Fruit fly (Drosophila melanogaster) whole organism, embryonic: ENCODE data around the gene gt.

Experiments used
- Awh ChIP-seq: fragments of 200-800 bp; sonication (Bioruptor generic); IDR thresholded peaks from 2 replicates; pipeline ENCODE4, ENCODE4 v1.3.6; 2022; ENCODE audit warnings: missing biosample characterization, missing genetic modification characterization
- B-H2 ChIP-seq: fragments of 200-800 bp; sonication (Bioruptor generic); optimal IDR thresholded peaks from 2 replicates; lab custom pipeline; 2018; ENCODE audit warnings: missing biosample characterization, mild to moderate bottlenecking, missing genetic modification characterization
- CG10366 ChIP-seq: fragments of 200-800 bp; sonication (Bioruptor generic); IDR thresholded peaks from 2 replicates; pipeline ENCODE4 v1.3.6; 2022; ENCODE audit warnings: missing biosample characterization, missing genetic modification characterization
- CG12155 ChIP-seq: fragments of 200-800 bp; sonication (Bioruptor generic); optimal IDR thresholded peaks from 3 replicates; lab custom pipeline; 2016; ENCODE audit warnings: missing biosample characterization, missing genetic modification characterization
- CG12219 ChIP-seq: fragments of 200-800 bp; sonication (Bioruptor generic); optimal IDR thresholded peaks from 3 replicates; lab custom pipeline; 2018; ENCODE audit warnings: missing biosample characterization, mild to moderate bottlenecking, missing genetic modification characterization
- CG1233 ChIP-seq: fragments of 200-800 bp; sonication (Bioruptor generic); optimal IDR thresholded peaks from 4 replicates; lab custom pipeline; 2018; ENCODE audit warnings: missing biosample characterization, mild to moderate bottlenecking, missing genetic modification characterization
- CG12769 ChIP-seq: fragments of 200-800 bp; sonication (Bioruptor generic); optimal IDR thresholded peaks from 2 replicates; lab custom pipeline; 2019; ENCODE audit warnings: missing biosample characterization, mild to moderate bottlenecking, missing genetic modification characterization, moderate library complexity
- CG17186 ChIP-seq: fragments of 200-800 bp; sonication (Bioruptor generic); optimal IDR thresholded peaks from 3 replicates; lab custom pipeline; 2017; ENCODE audit warnings: missing biosample characterization, missing genetic modification reagents, missing genetic modification characterization
- CG2889 ChIP-seq: fragments of 200-800 bp; sonication (Bioruptor generic); IDR thresholded peaks from 3 replicates; pipeline ENCODE4 v1.3.6; 2022; ENCODE audit warnings: missing biosample characterization, missing genetic modification characterization
- CG33213 ChIP-seq: fragments of 200-800 bp; sonication (Bioruptor generic); optimal IDR thresholded peaks from 3 replicates; lab custom pipeline; 2016; ENCODE audit warnings: missing biosample characterization, missing genetic modification characterization
- CG34376 ChIP-seq: fragments of 200-800 bp; sonication (Bioruptor generic); optimal IDR thresholded peaks from 2 replicates; lab custom pipeline; 2018; ENCODE audit warnings: missing biosample characterization, mild to moderate bottlenecking, missing genetic modification characterization
- CG34422 ChIP-seq: fragments of 200-800 bp; sonication (Bioruptor generic); IDR thresholded peaks from 3 replicates; pipeline ENCODE4 v1.3.6; 2022; ENCODE audit warnings: missing biosample characterization, missing genetic modification characterization
- CG42726 ChIP-seq: fragments of 200-800 bp; sonication (Bioruptor generic); IDR thresholded peaks from 2 replicates; pipeline ENCODE4 v1.3.6; 2022; ENCODE audit warnings: missing biosample characterization, missing genetic modification characterization; ENCODE audit not compliant: partially characterized antibody
- CG4360 ChIP-seq: fragments of 200-800 bp; sonication (Bioruptor generic); IDR thresholded peaks from 2 replicates; pipeline ENCODE4 v1.3.6; 2022; ENCODE audit warnings: missing biosample characterization, missing genetic modification characterization
- CG8281 ChIP-seq: fragments of 200-800 bp; sonication (Bioruptor generic); optimal IDR thresholded peaks from 2 replicates; lab custom pipeline; 2018; ENCODE audit warnings: missing biosample characterization, mild to moderate bottlenecking, missing genetic modification characterization, moderate library complexity
- CG8924 ChIP-seq: fragments of 200-800 bp; optimal IDR thresholded peaks from 3 replicates; lab custom pipeline; 2019; ENCODE audit warnings: missing biosample characterization, mild to moderate bottlenecking, missing genetic modification characterization, moderate library complexity
- CG9609 ChIP-seq: fragments of 200-800 bp; sonication (Bioruptor generic); optimal IDR thresholded peaks from 3 replicates; lab custom pipeline; 2016; ENCODE audit warnings: missing biosample characterization, missing genetic modification characterization
- CG9797 ChIP-seq: fragments of 200-800 bp; sonication (Bioruptor generic); optimal IDR thresholded peaks from 3 replicates; lab custom pipeline; 2018; ENCODE audit warnings: missing biosample characterization, mild to moderate bottlenecking, missing genetic modification characterization
- CG9817 ChIP-seq: fragments of 200-800 bp; sonication (Bioruptor generic); optimal IDR thresholded peaks from 2 replicates; lab custom pipeline; 2018; ENCODE audit warnings: missing biosample characterization, mild to moderate bottlenecking, missing genetic modification characterization, moderate library complexity
- CG9932 ChIP-seq: fragments of 200-800 bp; sonication (Bioruptor generic); IDR thresholded peaks from 2 replicates; pipeline ENCODE4 v1.3.6; 2022; ENCODE audit warnings: missing biosample characterization, missing genetic modification characterization
- Chrac-16 ChIP-seq: fragments of 200-800 bp; sonication (Bioruptor generic); optimal IDR thresholded peaks from 3 replicates; lab custom pipeline; 2016; ENCODE audit warnings: missing biosample characterization, missing genetic modification characterization
- D19A ChIP-seq: fragments of 200-800 bp; optimal IDR thresholded peaks from 3 replicates; lab custom pipeline; 2019; ENCODE audit warnings: missing biosample characterization, mild to moderate bottlenecking, missing genetic modification characterization, moderate library complexity
- Dfd ChIP-seq, 2 experiments: fragments of >200 bp; optimal IDR thresholded peaks; 2 replicates each; lab custom pipeline; 2017; ENCODE audit warnings: missing biosample characterization in 2 of 2, missing genetic modification characterization in 2 of 2
- Dp ChIP-seq: fragments of 200-800 bp; sonication (Bioruptor generic); optimal IDR thresholded peaks from 2 replicates; lab custom pipeline; 2018; ENCODE audit warnings: missing biosample characterization, mild to moderate bottlenecking, missing genetic modification characterization, moderate library complexity
- Hsf ChIP-seq: fragments of 200-800 bp; sonication (Bioruptor generic); optimal IDR thresholded peaks from 3 replicates; lab custom pipeline; 2016; ENCODE audit warnings: missing biosample characterization, missing genetic modification characterization
- NK7.1 ChIP-seq: fragments of 200-800 bp; sonication (Bioruptor generic); optimal IDR thresholded peaks from 3 replicates; lab custom pipeline; 2016; ENCODE audit warnings: missing biosample characterization, missing genetic modification characterization
- Opbp ChIP-seq: fragments of 200-800 bp; sonication (Bioruptor generic); IDR thresholded peaks from 3 replicates; pipeline ENCODE4 v1.3.6; 2022; ENCODE audit warnings: missing biosample characterization, missing genetic modification characterization; ENCODE audit not compliant: partially characterized antibody
- Sin3A ChIP-seq: fragments of >200 bp; optimal IDR thresholded peaks from 2 replicates; lab custom pipeline; 2018
- Sox100B ChIP-seq: fragments of 200-800 bp; sonication (Bioruptor generic); optimal IDR thresholded peaks from 3 replicates; lab custom pipeline; 2018; ENCODE audit warnings: missing biosample characterization, mild to moderate bottlenecking, missing genetic modification characterization
- Sry-δ ChIP-seq: fragments of 200-800 bp; sonication (Bioruptor generic); optimal IDR thresholded peaks from 2 replicates; lab custom pipeline; 2016; ENCODE audit warnings: missing biosample characterization, missing genetic modification characterization
- Taf1 ChIP-seq: fragments of 200-800 bp; sonication (Bioruptor generic); IDR thresholded peaks from 2 replicates; pipeline ENCODE4 v1.3.6; 2022; ENCODE audit warnings: missing biosample characterization, missing genetic modification characterization
- amos ChIP-seq: fragments of 200-800 bp; sonication (Bioruptor generic); IDR thresholded peaks from 2 replicates; pipeline ENCODE4 v1.3.6; 2022; ENCODE audit warnings: missing biosample characterization, missing genetic modification characterization; ENCODE audit not compliant: partially characterized antibody
- br ChIP-seq: fragments of >200 bp; optimal IDR thresholded peaks from 2 replicates; lab custom pipeline; 2017
- cas ChIP-seq: fragments of 200-800 bp; sonication (Bioruptor generic); IDR thresholded peaks from 2 replicates; pipeline ENCODE4 v1.3.6; 2022; ENCODE audit warnings: missing biosample characterization, missing genetic modification characterization
- chm ChIP-seq: fragments of 200-800 bp; sonication (Bioruptor generic); IDR thresholded peaks from 2 replicates; pipeline ENCODE4 v1.3.6; 2022; ENCODE audit warnings: missing biosample characterization, missing genetic modification characterization
- crp ChIP-seq, 2 experiments: fragments of 200-800 bp; sonication (Bioruptor generic); optimal IDR thresholded peaks; 2 replicates in 1 of 2; 3 replicates in 1 of 2; lab custom pipeline; 2017; ENCODE audit warnings: missing biosample characterization in 2 of 2, missing genetic modification characterization in 2 of 2, mild to moderate bottlenecking in 1 of 2, moderate library complexity in 1 of 2
- dpn ChIP-seq, 2 experiments: fragments of 200-800 bp; sonication (Bioruptor generic); optimal IDR thresholded peaks; 3 replicates each; lab custom pipeline; 2016; ENCODE audit warnings: missing biosample characterization in 2 of 2, missing genetic modification characterization in 2 of 2
- gro ChIP-seq: fragments of 200-800 bp; sonication (Bioruptor generic); optimal IDR thresholded peaks from 2 replicates; lab custom pipeline; 2016; ENCODE audit warnings: missing biosample characterization, missing genetic modification characterization
- gsb-n ChIP-seq: fragments of 200-800 bp; sonication (Bioruptor generic); optimal IDR thresholded peaks from 3 replicates; lab custom pipeline; 2018; ENCODE audit warnings: missing biosample characterization, mild to moderate bottlenecking, missing genetic modification characterization
- lbe ChIP-seq: fragments of 200-800 bp; sonication (Bioruptor generic); optimal IDR thresholded peaks from 2 replicates; lab custom pipeline; 2016; ENCODE audit warnings: missing biosample characterization, mild to moderate bottlenecking, missing genetic modification characterization
- mirr ChIP-seq: fragments of 200-800 bp; sonication (Bioruptor generic); optimal IDR thresholded peaks from 3 replicates; lab custom pipeline; 2018; ENCODE audit warnings: missing biosample characterization, mild to moderate bottlenecking, missing genetic modification characterization
- mld ChIP-seq: fragments of 200-800 bp; sonication (Bioruptor generic); IDR thresholded peaks from 3 replicates; pipeline ENCODE4 v1.3.6; 2022; ENCODE audit warnings: missing biosample characterization, missing genetic modification characterization; ENCODE audit not compliant: partially characterized antibody
- nom ChIP-seq: fragments of 200-800 bp; sonication (Bioruptor generic); optimal IDR thresholded peaks from 2 replicates; lab custom pipeline; 2017; ENCODE audit warnings: missing biosample characterization, missing genetic modification characterization, mild to moderate bottlenecking, moderate library complexity, missing genetic modification reagents
- pb ChIP-seq: fragments of 200-800 bp; sonication (Bioruptor generic); optimal IDR thresholded peaks from 3 replicates; lab custom pipeline; 2016; ENCODE audit warnings: missing biosample characterization, missing genetic modification characterization
- pfk ChIP-seq: fragments of 200-800 bp; sonication (Bioruptor generic); optimal IDR thresholded peaks from 2 replicates; lab custom pipeline; 2018; ENCODE audit warnings: missing biosample characterization, mild to moderate bottlenecking, missing genetic modification characterization, moderate library complexity
- pho ChIP-seq: fragments of 200-800 bp; sonication (Bioruptor generic); optimal IDR thresholded peaks from 2 replicates; lab custom pipeline; 2016; ENCODE audit warnings: missing biosample characterization, missing genetic modification characterization
- sima ChIP-seq: fragments of 200-800 bp; sonication (Bioruptor generic); optimal IDR thresholded peaks from 2 replicates; lab custom pipeline; 2016; ENCODE audit warnings: missing biosample characterization, missing genetic modification characterization
- tgo ChIP-seq: fragments of 200-800 bp; sonication (Bioruptor generic); IDR thresholded peaks from 3 replicates; pipeline ENCODE4 v1.3.6; 2022; ENCODE audit warnings: missing biosample characterization, missing genetic modification characterization
- wdn ChIP-seq: fragments of 200-800 bp; sonication (Bioruptor generic); IDR thresholded peaks from 2 replicates; pipeline ENCODE4 v1.3.6; 2022; ENCODE audit warnings: missing biosample characterization, missing genetic modification characterization
- wek ChIP-seq: fragments of 200-800 bp; sonication (Bioruptor generic); optimal IDR thresholded peaks from 3 replicates; lab custom pipeline; 2018; ENCODE audit warnings: missing biosample characterization, mild to moderate bottlenecking, missing genetic modification characterization, moderate library complexity
- z ChIP-seq: fragments of 200-800 bp; sonication (Bioruptor generic); IDR thresholded peaks from 3 replicates; pipeline ENCODE4 v1.3.6; 2022; ENCODE audit warnings: missing biosample characterization, missing genetic modification characterization

Gene gt

dm6 chrX:2447750-2448299 lies 19.1 kb upstream of the gt start, which contains the start of gene z (continued):
- TF ChIP-seq tgo (GFP tag; lab: Robert Waterston, UW) = no peak
- TF ChIP-seq Hsf = no peak
- no peak for TF ChIP-seq mirr (GFP tag; lab: Kevin White, UChicago)
- no peak for TF ChIP-seq CG2889 (GFP tag; lab: Robert Waterston, UW)
- TF ChIP-seq lbe (GFP tag; lab: Kevin White, UChicago) = no peak
- peak; percentile 72 for TF ChIP-seq Dp (GFP tag; lab: Kevin White, UChicago)
- TF ChIP-seq z (GFP tag; lab: Robert Waterston, UW) = peak; percentile 100
- peak in 1 of 2 experiments; percentile 16 for TF ChIP-seq Dfd (GFP tag; optimal IDR thresholded peaks at IDR 0.05; lab: Kevin White, UChicago)
- peak; percentile 36 for TF ChIP-seq nom (GFP tag; lab: Kevin White, UChicago)
- no peak for TF ChIP-seq Sox100B (GFP tag; lab: Kevin White, UChicago)
- peak; percentile 8 for TF ChIP-seq CG34376 (GFP tag; lab: Kevin White, UChicago)
- TF ChIP-seq CG8924 (tag; lab: Kevin White, UChicago) = peak; percentile 10
- no peak for TF ChIP-seq wek
- no peak for TF ChIP-seq Taf1 (GFP tag; lab: Robert Waterston, UW)
- peak; percentile 57 for TF ChIP-seq Sin3A (lab: Kevin White, UChicago)
- TF ChIP-seq D19A = no peak
- TF ChIP-seq pho (GFP tag; lab: Kevin White, UChicago) = peak; percentile 34
- no peak for TF ChIP-seq Awh (GFP tag; lab: Robert Waterston, UW)
- no peak for TF ChIP-seq CG4360 (GFP tag; lab: Robert Waterston, UW)
- TF ChIP-seq NK7.1 (GFP tag; lab: Kevin White, UChicago) = no peak
- TF ChIP-seq pfk (GFP tag; lab: Kevin White, UChicago) = no peak
- no peak for TF ChIP-seq pb
- peak; percentile 44; the same call in 1 of the 2 replicates for TF ChIP-seq CG9932
- peak; percentile 85 for TF ChIP-seq mld
- TF ChIP-seq gsb-n (tag; lab: Kevin White, UChicago) = no peak
- TF ChIP-seq Sry-δ (GFP tag; lab: Kevin White, UChicago) = peak; percentile 97
- TF ChIP-seq cas = no peak
- TF ChIP-seq amos = peak; percentile 95
- TF ChIP-seq CG9797 = no peak
- no peak for TF ChIP-seq CG12219 (GFP tag; lab: Kevin White, UChicago)
- peak; percentile 91 for TF ChIP-seq Opbp
- TF ChIP-seq wdn (GFP tag; lab: Robert Waterston, UW) = no peak
- no peak for TF ChIP-seq CG12155 (GFP tag; lab: Kevin White, UChicago)
- TF ChIP-seq dpn (GFP tag; optimal IDR thresholded peaks at IDR 0.05; lab: Kevin White, UChicago) = peak; percentile 19 to 28
- no peak for TF ChIP-seq B-H2 (GFP tag; lab: Kevin White, UChicago)
- TF ChIP-seq Chrac-16 = no peak
- TF ChIP-seq crp (GFP tag; optimal IDR thresholded peaks at IDR 0.05; lab: Kevin White, UChicago) = peak in 1 of 2 experiments; percentile 53
- TF ChIP-seq CG1233 (GFP tag; lab: Kevin White, UChicago) = no peak
- peak; percentile 88 for TF ChIP-seq CG42726 (GFP tag; lab: Robert Waterston, UW)
- TF ChIP-seq CG9817 (tag; lab: Kevin White, UChicago) = no peak
- no peak for TF ChIP-seq CG8281
- no peak for TF ChIP-seq CG10366
- no peak for TF ChIP-seq CG9609
- peak; percentile 5 for TF ChIP-seq CG33213 (GFP tag; lab: Kevin White, UChicago)
- TF ChIP-seq chm = no peak
- peak; percentile 53; the same call in 1 of the 3 replicates for TF ChIP-seq CG34422 (GFP tag; lab: Robert Waterston, UW)
- peak; percentile 21 for TF ChIP-seq gro (GFP tag; lab: Kevin White, UChicago)
- no peak for TF ChIP-seq br (lab: Kevin White, UChicago)
- TF ChIP-seq CG17186 (GFP tag; lab: Kevin White, UChicago) = peak; percentile 3
- no peak for TF ChIP-seq sima (GFP tag; lab: Kevin White, UChicago)
- TF ChIP-seq CG12769 (tag; lab: Kevin White, UChicago) = no peak
